Fruit fly (Drosophila melanogaster) whole organism, embryonic: ENCODE data around the gene CG15894.
A peak's percentile ranks its signal among the peaks of the same experiment; 100 is the strongest.

Experiments used
- Awh ChIP-seq: fragments of 200-800 bp; sonication (Bioruptor generic); IDR thresholded peaks from 2 replicates; pipeline ENCODE4, ENCODE4 v1.3.6; 2022; ENCODE audit warnings: missing biosample characterization, missing genetic modification characterization
- B-H2 ChIP-seq: fragments of 200-800 bp; sonication (Bioruptor generic); optimal IDR thresholded peaks from 2 replicates; lab custom pipeline; 2018; ENCODE audit warnings: missing biosample characterization, mild to moderate bottlenecking, missing genetic modification characterization
- CG10274 ChIP-seq: fragments of 200-800 bp; sonication (Bioruptor generic); optimal IDR thresholded peaks from 3 replicates; lab custom pipeline; 2017; ENCODE audit warnings: missing biosample characterization, mild to moderate bottlenecking, missing genetic modification characterization
- CG10431 ChIP-seq: fragments of 200-800 bp; sonication (Bioruptor generic); optimal IDR thresholded peaks from 3 replicates; lab custom pipeline; 2018; ENCODE audit warnings: missing biosample characterization, mild to moderate bottlenecking, missing genetic modification characterization
- CG10959 ChIP-seq: fragments of 200-800 bp; sonication (Bioruptor generic); IDR thresholded peaks from 2 replicates; pipeline ENCODE4 v1.3.6; 2022; ENCODE audit warnings: missing biosample characterization, missing genetic modification characterization
- CG11560 ChIP-seq: fragments of 200-800 bp; sonication (Bioruptor generic); IDR thresholded peaks from 3 replicates; pipeline ENCODE4 v1.3.6; 2022; ENCODE audit warnings: missing biosample characterization, missing genetic modification characterization
- CG12236 ChIP-seq: fragments of 200-800 bp; sonication (Bioruptor generic); optimal IDR thresholded peaks from 2 replicates; lab custom pipeline; 2016; ENCODE audit warnings: missing biosample characterization, missing genetic modification characterization
- CG12942 ChIP-seq: fragments of 200-800 bp; sonication (Bioruptor generic); optimal IDR thresholded peaks from 3 replicates; lab custom pipeline; 2016; ENCODE audit warnings: missing biosample characterization, missing genetic modification characterization
- CG15073 ChIP-seq: fragments of 200-800 bp; sonication (Bioruptor generic); optimal IDR thresholded peaks from 2 replicates; lab custom pipeline; 2016; ENCODE audit warnings: missing biosample characterization, missing genetic modification characterization
- CG1603 ChIP-seq: fragments of 200-800 bp; sonication (Bioruptor generic); optimal IDR thresholded peaks from 2 replicates; lab custom pipeline; 2019; ENCODE audit warnings: missing biosample characterization, mild to moderate bottlenecking, missing genetic modification characterization, moderate library complexity
- CG17568 ChIP-seq: fragments of 200-800 bp; sonication (Bioruptor generic); optimal IDR thresholded peaks from 2 replicates; lab custom pipeline; 2018; ENCODE audit warnings: missing biosample characterization, mild to moderate bottlenecking, missing genetic modification characterization, moderate library complexity
- CG17612 ChIP-seq: fragments of 200-800 bp; sonication (Bioruptor generic); IDR thresholded peaks from 2 replicates; pipeline ENCODE4 v1.3.6; 2022; ENCODE audit warnings: missing biosample characterization, missing genetic modification characterization
- CG1832 ChIP-seq: fragments of 200-800 bp; sonication (Bioruptor generic); optimal IDR thresholded peaks from 2 replicates; lab custom pipeline; 2017; ENCODE audit warnings: missing biosample characterization, mild to moderate bottlenecking, missing genetic modification characterization, inconsistent platforms
- CG2116 ChIP-seq: fragments of 200-800 bp; sonication (Bioruptor generic); optimal IDR thresholded peaks from 3 replicates; lab custom pipeline; 2018; ENCODE audit warnings: missing biosample characterization, mild to moderate bottlenecking, missing genetic modification characterization
- CG31365 ChIP-seq: fragments of 200-800 bp; sonication (Bioruptor generic); optimal IDR thresholded peaks from 2 replicates; lab custom pipeline; 2018; ENCODE audit warnings: missing biosample characterization, mild to moderate bottlenecking, missing genetic modification characterization
- CG31441 ChIP-seq: fragments of 200-800 bp; sonication (Bioruptor generic); IDR thresholded peaks from 2 replicates; pipeline ENCODE4 v1.3.6; 2022; ENCODE audit warnings: missing biosample characterization, missing genetic modification characterization
- CG4730 ChIP-seq: fragments of 200-800 bp; sonication (Bioruptor generic); IDR thresholded peaks from 2 replicates; pipeline ENCODE4 v1.3.6; 2022; ENCODE audit warnings: missing biosample characterization, missing genetic modification characterization
- CG4820 ChIP-seq: fragments of 200-800 bp; sonication (Bioruptor generic); optimal IDR thresholded peaks from 3 replicates; lab custom pipeline; 2016; ENCODE audit warnings: missing biosample characterization, missing genetic modification characterization
- CG7786 ChIP-seq: fragments of 200-800 bp; sonication (Bioruptor generic); optimal IDR thresholded peaks from 2 replicates; lab custom pipeline; 2016; ENCODE audit warnings: missing biosample characterization, missing genetic modification characterization
- CG7987 ChIP-seq: fragments of 200-800 bp; sonication (Bioruptor generic); optimal IDR thresholded peaks from 2 replicates; lab custom pipeline; 2018; ENCODE audit warnings: missing biosample characterization, mild to moderate bottlenecking, missing genetic modification characterization, moderate library complexity
- Eip74EF ChIP-seq, 2 experiments: fragments of 200-800 bp in 1 of 2; fragments of >200 bp in 1 of 2; sonication (Bioruptor generic) in 1 of 2; optimal IDR thresholded peaks; 2 replicates each; lab custom pipeline; 2017 to 2019; ENCODE audit warnings: missing biosample characterization in 2 of 2, missing genetic modification characterization in 2 of 2, mild to moderate bottlenecking in 1 of 2, moderate library complexity in 1 of 2
- Gug ChIP-seq: fragments of 200-800 bp; sonication (Bioruptor generic); IDR thresholded peaks from 4 replicates; pipeline ENCODE4 v1.3.6; 2022; ENCODE audit warnings: missing biosample characterization, missing genetic modification characterization
- HHEX ChIP-seq: fragments of 200-800 bp; sonication (Bioruptor generic); optimal IDR thresholded peaks from 3 replicates; lab custom pipeline; 2017; ENCODE audit warnings: missing biosample characterization, mild to moderate bottlenecking, missing genetic modification characterization, missing genetic modification reagents
- Hsf ChIP-seq: fragments of 200-800 bp; sonication (Bioruptor generic); optimal IDR thresholded peaks from 3 replicates; lab custom pipeline; 2016; ENCODE audit warnings: missing biosample characterization, missing genetic modification characterization
- Myb ChIP-seq: fragments of 200-800 bp; sonication (Bioruptor generic); optimal IDR thresholded peaks from 2 replicates; lab custom pipeline; 2016; ENCODE audit warnings: missing biosample characterization, missing genetic modification characterization
- Nf-YC ChIP-seq: fragments of 200-800 bp; optimal IDR thresholded peaks from 3 replicates; lab custom pipeline; 2019; ENCODE audit warnings: missing biosample characterization, mild to moderate bottlenecking, missing genetic modification characterization, moderate library complexity
- PHDP ChIP-seq: fragments of 200-800 bp; sonication (Bioruptor generic); optimal IDR thresholded peaks from 3 replicates; lab custom pipeline; 2018; ENCODE audit warnings: missing biosample characterization, mild to moderate bottlenecking, missing genetic modification characterization, moderate library complexity
- Ssrp ChIP-seq: fragments of 200-800 bp; sonication (Bioruptor generic); optimal IDR thresholded peaks from 2 replicates; lab custom pipeline; 2018; ENCODE audit warnings: missing biosample characterization, mild to moderate bottlenecking, missing genetic modification characterization, moderate library complexity
- Trl ChIP-seq, 3 experiments: fragments of >200 bp in 2 of 3; fragments of 200-800 bp in 1 of 3; sonication (Bioruptor generic) in 1 of 3; optimal IDR thresholded peaks; 2 replicates in 1 of 3; 3 replicates in 2 of 3; lab custom pipeline; 2016 to 2017; ENCODE audit warnings: missing biosample characterization in 1 of 3, missing genetic modification characterization in 1 of 3
- Xrp1 ChIP-seq: fragments of 200-800 bp; sonication (Bioruptor generic); IDR thresholded peaks from 2 replicates; pipeline ENCODE4 v1.3.6; 2022; ENCODE audit warnings: missing biosample characterization, missing genetic modification characterization
- ac ChIP-seq: fragments of 200-800 bp; sonication (Bioruptor generic); optimal IDR thresholded peaks from 3 replicates; lab custom pipeline; 2017; ENCODE audit warnings: missing biosample characterization, mild to moderate bottlenecking, missing genetic modification characterization
- az2 ChIP-seq: fragments of 200-800 bp; sonication (Bioruptor generic); optimal IDR thresholded peaks from 3 replicates; lab custom pipeline; 2016; ENCODE audit warnings: missing biosample characterization, missing genetic modification characterization
- btn ChIP-seq: fragments of 200-800 bp; sonication (Bioruptor generic); optimal IDR thresholded peaks from 2 replicates; lab custom pipeline; 2016; ENCODE audit warnings: missing biosample characterization, missing genetic modification characterization
- cato ChIP-seq: fragments of 200-800 bp; sonication (Bioruptor generic); optimal IDR thresholded peaks from 2 replicates; lab custom pipeline; 2016; ENCODE audit warnings: missing biosample characterization, missing genetic modification characterization, borderline replicate concordance
- chinmo ChIP-seq: fragments of 200-800 bp; sonication (Bioruptor generic); IDR thresholded peaks from 4 replicates; pipeline ENCODE4 v1.3.6; 2022; ENCODE audit warnings: missing biosample characterization, missing genetic modification characterization; ENCODE audit not compliant: partially characterized antibody
- da ChIP-seq: fragments of 200-800 bp; sonication (Bioruptor generic); optimal IDR thresholded peaks from 2 replicates; lab custom pipeline; 2016; ENCODE audit warnings: missing biosample characterization, missing genetic modification characterization
- gem ChIP-seq: fragments of 200-800 bp; sonication (Bioruptor generic); optimal IDR thresholded peaks from 2 replicates; lab custom pipeline; 2019; ENCODE audit warnings: missing biosample characterization, mild to moderate bottlenecking, missing genetic modification characterization, moderate library complexity
- grn ChIP-seq: fragments of 200-800 bp; sonication (Bioruptor generic); optimal IDR thresholded peaks from 3 replicates; lab custom pipeline; 2017; ENCODE audit warnings: missing biosample characterization, missing genetic modification characterization
- hbn ChIP-seq: fragments of 200-800 bp; sonication (Bioruptor generic); IDR thresholded peaks from 2 replicates; pipeline ENCODE4 v1.3.6; 2022; ENCODE audit warnings: missing biosample characterization, missing genetic modification characterization; ENCODE audit not compliant: partially characterized antibody
- inv ChIP-seq: fragments of 200-800 bp; sonication (Bioruptor generic); IDR thresholded peaks from 2 replicates; pipeline ENCODE4 v1.3.6; 2022; ENCODE audit warnings: missing biosample characterization, missing genetic modification characterization; ENCODE audit not compliant: partially characterized antibody
- jigr1 ChIP-seq: fragments of 200-800 bp; sonication (Bioruptor generic); IDR thresholded peaks from 3 replicates; pipeline ENCODE4 v1.3.6; 2022; ENCODE audit warnings: missing biosample characterization, missing genetic modification characterization
- lola ChIP-seq, 3 experiments: fragments of >200 bp in 2 of 3; fragments of 200-800 bp in 1 of 3; sonication (Bioruptor generic) in 1 of 3; optimal IDR thresholded peaks; 2 replicates each; lab custom pipeline; 2017 to 2019; ENCODE audit warnings: missing biosample characterization in 3 of 3, missing genetic modification characterization in 3 of 3, mild to moderate bottlenecking in 1 of 3, moderate library complexity in 1 of 3
- luna ChIP-seq: fragments of 200-800 bp; sonication (Bioruptor generic); optimal IDR thresholded peaks from 2 replicates; lab custom pipeline; 2016; ENCODE audit warnings: missing biosample characterization, missing genetic modification characterization
- nau ChIP-seq: fragments of 200-800 bp; sonication (Bioruptor generic); optimal IDR thresholded peaks from 3 replicates; lab custom pipeline; 2017; ENCODE audit warnings: missing biosample characterization, mild to moderate bottlenecking, missing genetic modification characterization, missing genetic modification reagents
- org-1 ChIP-seq: fragments of 200-800 bp; sonication (Bioruptor generic); optimal IDR thresholded peaks from 2 replicates; lab custom pipeline; 2017; ENCODE audit warnings: missing biosample characterization, missing genetic modification characterization
- tgo ChIP-seq: fragments of 200-800 bp; sonication (Bioruptor generic); IDR thresholded peaks from 3 replicates; pipeline ENCODE4 v1.3.6; 2022; ENCODE audit warnings: missing biosample characterization, missing genetic modification characterization
- tio ChIP-seq: fragments of 200-800 bp; sonication (Bioruptor generic); optimal IDR thresholded peaks from 2 replicates; lab custom pipeline; 2017; ENCODE audit warnings: missing biosample characterization, missing genetic modification characterization, inconsistent platforms
- usp ChIP-seq: fragments of >200 bp; optimal IDR thresholded peaks from 2 replicates; lab custom pipeline; 2017; ENCODE audit warnings: missing biosample characterization, missing genetic modification characterization
- wdn ChIP-seq: fragments of 200-800 bp; sonication (Bioruptor generic); IDR thresholded peaks from 2 replicates; pipeline ENCODE4 v1.3.6; 2022; ENCODE audit warnings: missing biosample characterization, missing genetic modification characterization
- zf30C ChIP-seq: fragments of 200-800 bp; sonication (Bioruptor generic); optimal IDR thresholded peaks from 3 replicates; lab custom pipeline; 2018; ENCODE audit warnings: missing biosample characterization, mild to moderate bottlenecking, missing genetic modification characterization

Gene CG15894

DNA sequence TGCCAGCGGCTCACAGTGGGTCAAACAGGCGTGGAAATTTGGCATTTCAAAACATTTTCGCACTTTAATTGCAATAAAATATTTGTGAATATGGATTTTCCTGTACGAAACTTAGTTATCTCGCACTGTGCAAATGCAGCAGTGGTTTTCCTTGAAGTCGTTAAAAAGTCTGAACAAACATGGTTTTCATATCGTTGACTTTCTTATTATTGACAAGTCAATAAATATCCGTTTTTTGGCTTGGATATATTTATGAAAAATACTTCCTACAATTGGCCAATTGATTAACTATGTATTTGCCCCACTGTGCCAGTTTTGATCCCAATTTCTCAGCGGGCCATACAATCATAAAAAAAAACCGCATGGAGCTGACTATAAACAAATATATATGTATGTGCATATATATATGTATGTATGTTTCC lies 43.5 kb upstream of the CG15894 start (continued):
- TF ChIP-seq Gug (GFP tag; lab: Robert Waterston, UW) (peak; percentile 92), CG4730 (GFP tag; lab: Robert Waterston, UW) (peak; percentile 92), grn (peak; percentile 43), lola (GFP tag; optimal IDR thresholded peaks at IDR 0.05; lab: Kevin White, UChicago) (peak in 1 of 3 experiments; percentile 91), CG12942 (GFP tag; lab: Kevin White, UChicago) (peak; percentile 95), az2 (peak; percentile 98), CG1603 (tag; lab: Kevin White, UChicago) (peak; percentile 93), org-1 (GFP tag; lab: Kevin White, UChicago) (peak; percentile 97), ac (GFP tag; lab: Kevin White, UChicago) (peak; percentile 88), usp (GFP tag; lab: Kevin White, UChicago) (no peak), CG7987 (GFP tag; lab: Kevin White, UChicago) (peak; percentile 78), cato (GFP tag; lab: Kevin White, UChicago) (peak; percentile 95), CG12236 (peak; percentile 96), tio (GFP tag; lab: Kevin White, UChicago) (peak; percentile 98), gem (tag; lab: Kevin White, UChicago) (peak; percentile 98), Awh (GFP tag; lab: Robert Waterston, UW) (peak; percentile 93), CG17612 (GFP tag; lab: Robert Waterston, UW) (peak; percentile 87), CG10431 (GFP tag; lab: Kevin White, UChicago) (peak; percentile 50), CG31441 (GFP tag; lab: Robert Waterston, UW) (peak; percentile 96), CG10959 (GFP tag; lab: Robert Waterston, UW) (peak; percentile 90), inv (GFP tag; lab: Robert Waterston, UW) (0 out of 2 replicates have a peak, but pooled peaks have one; percentile 34), zf30C (GFP tag; lab: Kevin White, UChicago) (no peak), luna (GFP tag; lab: Kevin White, UChicago) (peak; percentile 80), PHDP (tag; lab: Kevin White, UChicago) (peak; percentile 96), CG15073 (GFP tag; lab: Kevin White, UChicago) (peak; percentile 82), CG4820 (peak; percentile 96), nau (GFP tag; lab: Kevin White, UChicago) (peak; percentile 97), CG1832 (no peak), CG11560 (tag; lab: Robert Waterston, UW) (peak; percentile 88), CG17568 (GFP tag; lab: Kevin White, UChicago) (peak; percentile 91), Xrp1 (GFP tag; lab: Robert Waterston, UW) (peak; percentile 96), Ssrp (tag; lab: Kevin White, UChicago) (peak; percentile 97), da (GFP tag; lab: Kevin White, UChicago) (peak; percentile 89), CG7786 (GFP tag; lab: Kevin White, UChicago) (peak; percentile 95), B-H2 (GFP tag; lab: Kevin White, UChicago) (peak; percentile 67), CG2116 (peak; percentile 84), Nf-YC (peak; percentile 85), hbn (no peak), btn (peak; percentile 92), chinmo (GFP tag; lab: Robert Waterston, UW) (no peak), jigr1 (GFP tag; lab: Robert Waterston, UW) (peak; percentile 93), wdn (GFP tag; lab: Robert Waterston, UW) (peak; percentile 91), Eip74EF (GFP tag; optimal IDR thresholded peaks at IDR 0.05; lab: Kevin White, UChicago) (peak in 1 of 2 experiments; percentile 97), Myb (peak; percentile 82), HHEX (GFP tag; lab: Kevin White, UChicago) (peak; percentile 95), Hsf (GFP tag; lab: Kevin White, UChicago) (peak; percentile 97), Trl (optimal IDR thresholded peaks at IDR 0.05; lab: Kevin White, UChicago) (no peak), Trl (GFP tag; optimal IDR thresholded peaks at IDR 0.05; lab: Kevin White, UChicago) (peak; percentile 96), tgo (GFP tag; lab: Robert Waterston, UW) (peak; percentile 95), CG31365 (tag; lab: Kevin White, UChicago) (peak; percentile 86), CG10274 (GFP tag; lab: Kevin White, UChicago) (peak; percentile 87)
